Fruit fly (Drosophila melanogaster) Kc167 (cell line): ENCODE results near the gene obst-H.

Experiments
- Myc ChIP-seq: fragments of >200 bp; optimal IDR thresholded peaks from 2 replicates; lab custom pipeline; 2017; ENCODE audit warnings: missing external identifiers
- Sin3A ChIP-seq: fragments of >200 bp; optimal IDR thresholded peaks from 2 replicates; lab custom pipeline; 2018; ENCODE audit warnings: missing external identifiers
- h ChIP-seq: fragments of >200 bp; optimal IDR thresholded peaks from 3 replicates; lab custom pipeline; 2018; ENCODE audit warnings: missing external identifiers
- insv ChIP-seq: fragments of >200 bp; optimal IDR thresholded peaks from 3 replicates; lab custom pipeline; 2018; ENCODE audit warnings: missing external identifiers
- psq ChIP-seq: fragments of >200 bp; optimal IDR thresholded peaks from 2 replicates; lab custom pipeline; 2017; ENCODE audit warnings: missing external identifiers
- ttk ChIP-seq: sonication (Bioruptor generic); optimal IDR thresholded peaks from 2 replicates; lab custom pipeline; 2017; ENCODE audit warnings: missing external identifiers

DNA sequence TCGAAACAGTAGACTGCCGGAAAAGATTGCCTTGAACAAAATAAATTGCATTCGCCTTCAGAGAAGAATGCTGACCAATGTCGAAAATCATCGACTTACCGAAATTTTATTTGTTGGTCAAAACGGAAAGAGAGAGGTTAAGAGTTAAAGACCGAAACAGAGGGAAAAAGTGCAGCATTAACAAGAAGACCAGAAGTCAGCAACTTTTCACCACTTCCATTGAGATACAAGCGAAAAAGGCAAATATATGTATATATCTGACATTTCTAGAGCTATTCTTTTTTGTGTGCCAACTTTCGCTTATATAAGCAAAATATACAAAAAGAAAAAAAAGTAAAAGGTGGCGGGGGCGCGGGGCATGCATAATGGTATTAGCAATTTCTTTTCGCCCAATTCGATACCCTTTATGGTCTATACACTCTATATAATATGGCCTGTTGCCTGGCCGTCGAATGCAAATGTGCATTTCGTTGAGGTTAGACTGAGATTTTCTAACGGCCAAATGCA, 10.9 kb upstream of the obst-H start:
- TF ChIP-seq h (lab: Kevin White, UChicago) (no peak), ttk (lab: Kevin White, UChicago) (no peak), psq (lab: Kevin White, UChicago) (no peak), Myc (lab: Kevin White, UChicago) (no peak), Sin3A (lab: Kevin White, UChicago) (no peak), insv (lab: Kevin White, UChicago) (no peak)
